Worm (Caenorhabditis elegans) whole organism, early embryonic: ENCODE results near the gene H39E23.3.

Experiments used
- F13C5.2 ChIP-seq: sonication (generic microtip); optimal IDR thresholded peaks from 2 replicates; lab custom pipeline; 2017; ENCODE audit warnings: mild to moderate bottlenecking, missing genetic modification characterization, inconsistent platforms, missing compliant biosample characterization
- ceh-13 ChIP-seq: fragments of 200-800 bp; sonication (Bioruptor generic); optimal IDR thresholded peaks from 2 replicates; lab custom pipeline; 2018; ENCODE audit warnings: mild to moderate bottlenecking, missing genetic modification characterization, missing compliant biosample characterization
- ceh-36 ChIP-seq: sonication (generic microtip); optimal IDR thresholded peaks from 2 replicates; lab custom pipeline; 2016; ENCODE audit warnings: missing genetic modification characterization, inconsistent platforms, missing compliant biosample characterization

ce11 chrV:14139252-14140100 is 31.9 kb downstream of the H39E23.3 start:
- TF ChIP-seq F13C5.2 (tag; lab: Kevin White, UChicago) (peak; percentile 34), ceh-13 (GFP tag; lab: Kevin White, UChicago) (no peak), ceh-36 (tag; lab: Kevin White, UChicago) (no peak)
